Fruit fly (Drosophila melanogaster) whole organism, embryonic: ENCODE measurements around the gene Sptr.

ENCODE experiments used
- Asciz ChIP-seq: fragments of 200-800 bp; sonication (Bioruptor generic); optimal IDR thresholded peaks from 2 replicates; lab custom pipeline; 2017; ENCODE audit warnings: missing biosample characterization, mild to moderate bottlenecking, missing genetic modification characterization, missing genetic modification reagents
- B-H1 ChIP-seq: fragments of 200-800 bp; sonication (Bioruptor generic); IDR thresholded peaks from 3 replicates; pipeline ENCODE4 v1.3.6; 2022; ENCODE audit warnings: missing biosample characterization, missing genetic modification characterization
- CG11398 ChIP-seq: fragments of 200-800 bp; sonication (Bioruptor generic); optimal IDR thresholded peaks from 2 replicates; lab custom pipeline; 2016; ENCODE audit warnings: missing biosample characterization, missing genetic modification characterization
- CG12236 ChIP-seq: fragments of 200-800 bp; sonication (Bioruptor generic); optimal IDR thresholded peaks from 2 replicates; lab custom pipeline; 2016; ENCODE audit warnings: missing biosample characterization, missing genetic modification characterization
- CG13287 ChIP-seq: fragments of 200-800 bp; sonication (Bioruptor generic); IDR thresholded peaks from 2 replicates; pipeline ENCODE4 v1.3.6; 2022; ENCODE audit warnings: missing biosample characterization, missing genetic modification characterization; ENCODE audit not compliant: partially characterized antibody
- CG15011 ChIP-seq: fragments of 200-800 bp; sonication (Bioruptor generic); optimal IDR thresholded peaks from 3 replicates; lab custom pipeline; 2018; ENCODE audit warnings: missing biosample characterization, mild to moderate bottlenecking, missing genetic modification characterization
- CG15073 ChIP-seq: fragments of 200-800 bp; sonication (Bioruptor generic); optimal IDR thresholded peaks from 2 replicates; lab custom pipeline; 2016; ENCODE audit warnings: missing biosample characterization, missing genetic modification characterization
- CG17328 ChIP-seq: fragments of 200-800 bp; sonication (Bioruptor generic); IDR thresholded peaks from 2 replicates; pipeline ENCODE4 v1.3.6; 2022; ENCODE audit warnings: missing biosample characterization, missing genetic modification characterization
- CG2678 ChIP-seq: fragments of 200-800 bp; sonication (Bioruptor generic); optimal IDR thresholded peaks from 3 replicates; lab custom pipeline; 2019; ENCODE audit warnings: missing biosample characterization, mild to moderate bottlenecking, missing genetic modification characterization, moderate library complexity
- CG30403 ChIP-seq: fragments of 200-800 bp; sonication (Bioruptor generic); optimal IDR thresholded peaks from 3 replicates; lab custom pipeline; 2016; ENCODE audit warnings: missing biosample characterization, missing genetic modification characterization
- CG3726 ChIP-seq: fragments of 200-800 bp; sonication (Bioruptor generic); IDR thresholded peaks from 3 replicates; pipeline ENCODE4, ENCODE4 v1.3.6; 2022; ENCODE audit warnings: missing biosample characterization, missing genetic modification characterization
- CG4360 ChIP-seq: fragments of 200-800 bp; sonication (Bioruptor generic); IDR thresholded peaks from 2 replicates; pipeline ENCODE4 v1.3.6; 2022; ENCODE audit warnings: missing biosample characterization, missing genetic modification characterization
- CG4707 ChIP-seq: fragments of 200-800 bp; sonication (Bioruptor generic); optimal IDR thresholded peaks from 2 replicates; lab custom pipeline; 2018; ENCODE audit warnings: missing biosample characterization, mild to moderate bottlenecking, missing genetic modification characterization, moderate library complexity
- CG7271 ChIP-seq: fragments of 200-800 bp; sonication (Bioruptor generic); optimal IDR thresholded peaks from 2 replicates; lab custom pipeline; 2018; ENCODE audit warnings: missing biosample characterization, mild to moderate bottlenecking, missing genetic modification characterization, moderate library complexity
- CG9609 ChIP-seq: fragments of 200-800 bp; sonication (Bioruptor generic); optimal IDR thresholded peaks from 3 replicates; lab custom pipeline; 2016; ENCODE audit warnings: missing biosample characterization, missing genetic modification characterization
- CkIIα-i1 ChIP-seq: fragments of 200-800 bp; sonication (Bioruptor generic); IDR thresholded peaks from 2 replicates; pipeline ENCODE4 v1.3.6; 2022; ENCODE audit warnings: missing biosample characterization, missing genetic modification characterization
- CoRest ChIP-seq: fragments of 200-800 bp; sonication (Bioruptor generic); optimal IDR thresholded peaks from 3 replicates; lab custom pipeline; 2018; ENCODE audit warnings: missing biosample characterization, mild to moderate bottlenecking, missing genetic modification characterization, moderate library complexity
- E2f1 ChIP-seq: fragments of 200-800 bp; sonication (Bioruptor generic); IDR thresholded peaks from 2 replicates; pipeline ENCODE4 v1.3.6; 2022; ENCODE audit warnings: missing biosample characterization, missing genetic modification characterization
- E2f2 ChIP-seq: fragments of 200-800 bp; sonication (Bioruptor generic); IDR thresholded peaks from 2 replicates; pipeline ENCODE4 v1.3.6; 2022; ENCODE audit warnings: missing biosample characterization, missing genetic modification characterization
- Fer3 ChIP-seq: fragments of 200-800 bp; sonication (Bioruptor generic); optimal IDR thresholded peaks from 2 replicates; lab custom pipeline; 2018; ENCODE audit warnings: missing biosample characterization, mild to moderate bottlenecking, missing genetic modification characterization, moderate library complexity
- HLH4C ChIP-seq: fragments of 200-800 bp; sonication (Bioruptor generic); IDR thresholded peaks from 3 replicates; pipeline ENCODE4 v1.3.6; 2022; ENCODE audit warnings: missing biosample characterization, missing genetic modification characterization; ENCODE audit not compliant: partially characterized antibody
- HmgZ ChIP-seq: fragments of 200-800 bp; sonication (Bioruptor generic); optimal IDR thresholded peaks from 2 replicates; lab custom pipeline; 2018; ENCODE audit warnings: missing biosample characterization, mild to moderate bottlenecking, missing genetic modification characterization
- Hmr ChIP-seq: fragments of 200-800 bp; sonication (Bioruptor generic); optimal IDR thresholded peaks from 3 replicates; lab custom pipeline; 2017; ENCODE audit warnings: mild to moderate bottlenecking, missing biosample characterization, missing genetic modification reagents, missing genetic modification characterization
- Hr3 ChIP-seq: fragments of 200-800 bp; sonication (Bioruptor generic); optimal IDR thresholded peaks from 3 replicates; lab custom pipeline; 2016; ENCODE audit warnings: missing biosample characterization, missing genetic modification characterization
- Lhr ChIP-seq: fragments of 200-800 bp; sonication (Bioruptor generic); optimal IDR thresholded peaks from 3 replicates; lab custom pipeline; 2017; ENCODE audit warnings: mild to moderate bottlenecking, missing biosample characterization, missing genetic modification reagents, missing genetic modification characterization
- NfI ChIP-seq: fragments of 200-800 bp; sonication (Bioruptor generic); optimal IDR thresholded peaks from 3 replicates; lab custom pipeline; 2018; ENCODE audit warnings: missing biosample characterization, mild to moderate bottlenecking, missing genetic modification characterization, moderate library complexity
- Oli ChIP-seq: fragments of 200-800 bp; sonication (Bioruptor generic); optimal IDR thresholded peaks from 2 replicates; lab custom pipeline; 2018; ENCODE audit warnings: missing biosample characterization, mild to moderate bottlenecking, missing genetic modification characterization, moderate library complexity
- Ptx1 ChIP-seq: fragments of 200-800 bp; sonication (Bioruptor generic); IDR thresholded peaks from 2 replicates; pipeline ENCODE4 v1.3.6; 2022; ENCODE audit warnings: missing biosample characterization, missing genetic modification characterization
- Rfx ChIP-seq: fragments of 200-800 bp; sonication (Bioruptor generic); IDR thresholded peaks from 2 replicates; pipeline ENCODE4 v1.3.6; 2022; ENCODE audit warnings: missing biosample characterization, missing genetic modification characterization
- Six4 ChIP-seq: fragments of 200-800 bp; sonication (Bioruptor generic); optimal IDR thresholded peaks from 2 replicates; lab custom pipeline; 2016; ENCODE audit warnings: missing biosample characterization, missing genetic modification characterization
- Sry-δ ChIP-seq: fragments of 200-800 bp; sonication (Bioruptor generic); optimal IDR thresholded peaks from 2 replicates; lab custom pipeline; 2016; ENCODE audit warnings: missing biosample characterization, missing genetic modification characterization
- al ChIP-seq: fragments of 200-800 bp; sonication (Bioruptor generic); IDR thresholded peaks from 2 replicates; pipeline ENCODE4 v1.3.6; 2022; ENCODE audit warnings: missing biosample characterization, missing genetic modification characterization
- br ChIP-seq: fragments of >200 bp; optimal IDR thresholded peaks from 2 replicates; lab custom pipeline; 2017
- chinmo ChIP-seq: fragments of 200-800 bp; sonication (Bioruptor generic); IDR thresholded peaks from 4 replicates; pipeline ENCODE4 v1.3.6; 2022; ENCODE audit warnings: missing biosample characterization, missing genetic modification characterization; ENCODE audit not compliant: partially characterized antibody
- chm ChIP-seq: fragments of 200-800 bp; sonication (Bioruptor generic); IDR thresholded peaks from 2 replicates; pipeline ENCODE4 v1.3.6; 2022; ENCODE audit warnings: missing biosample characterization, missing genetic modification characterization
- cwo ChIP-seq: fragments of 200-800 bp; sonication (Bioruptor generic); optimal IDR thresholded peaks from 3 replicates; lab custom pipeline; 2017; ENCODE audit warnings: missing biosample characterization, missing genetic modification characterization, mild to moderate bottlenecking, moderate library complexity, missing genetic modification reagents
- gro ChIP-seq: fragments of 200-800 bp; sonication (Bioruptor generic); optimal IDR thresholded peaks from 2 replicates; lab custom pipeline; 2016; ENCODE audit warnings: missing biosample characterization, missing genetic modification characterization
- hbn ChIP-seq: fragments of 200-800 bp; sonication (Bioruptor generic); IDR thresholded peaks from 2 replicates; pipeline ENCODE4 v1.3.6; 2022; ENCODE audit warnings: missing biosample characterization, missing genetic modification characterization; ENCODE audit not compliant: partially characterized antibody
- insv ChIP-seq, 2 experiments: fragments of 200-800 bp; sonication (Bioruptor generic); optimal IDR thresholded peaks; 3 replicates each; lab custom pipeline; 2016 to 2018; ENCODE audit warnings: missing biosample characterization in 2 of 2, missing genetic modification characterization in 2 of 2
- lilli ChIP-seq: fragments of 200-800 bp; sonication (Bioruptor generic); optimal IDR thresholded peaks from 3 replicates; lab custom pipeline; 2016; ENCODE audit warnings: missing biosample characterization, missing genetic modification characterization
- maf-S ChIP-seq: fragments of 200-800 bp; sonication (Bioruptor generic); optimal IDR thresholded peaks from 2 replicates; lab custom pipeline; 2016; ENCODE audit warnings: missing biosample characterization, missing genetic modification characterization
- peb ChIP-seq: fragments of 200-800 bp; sonication (Bioruptor generic); IDR thresholded peaks from 2 replicates; pipeline ENCODE4 v1.3.6; 2022; ENCODE audit warnings: missing biosample characterization, missing genetic modification characterization
- pum ChIP-seq: fragments of 200-800 bp; sonication (Bioruptor generic); optimal IDR thresholded peaks from 2 replicates; lab custom pipeline; 2016; ENCODE audit warnings: missing biosample characterization, missing genetic modification characterization
- pzg ChIP-seq: fragments of 200-800 bp; sonication (Bioruptor generic); optimal IDR thresholded peaks from 3 replicates; lab custom pipeline; 2018; ENCODE audit warnings: missing biosample characterization, mild to moderate bottlenecking, missing genetic modification characterization, moderate library complexity
- ro ChIP-seq: fragments of 200-800 bp; sonication (Bioruptor generic); IDR thresholded peaks from 2 replicates; pipeline ENCODE4 v1.3.6; 2022; ENCODE audit warnings: missing biosample characterization, missing genetic modification characterization
- schlank ChIP-seq: fragments of 200-800 bp; sonication (Bioruptor generic); optimal IDR thresholded peaks from 2 replicates; lab custom pipeline; 2018; ENCODE audit warnings: missing biosample characterization, mild to moderate bottlenecking, missing genetic modification characterization
- shn ChIP-seq: fragments of 200-800 bp; sonication (Bioruptor generic); optimal IDR thresholded peaks from 3 replicates; lab custom pipeline; 2016; ENCODE audit warnings: missing biosample characterization, missing genetic modification characterization
- vfl ChIP-seq: fragments of 200-800 bp; sonication (Bioruptor generic); optimal IDR thresholded peaks from 2 replicates; lab custom pipeline; 2016; ENCODE audit warnings: missing biosample characterization, missing genetic modification characterization
- vvl ChIP-seq: fragments of 200-800 bp; sonication (Bioruptor generic); IDR thresholded peaks from 2 replicates; pipeline ENCODE4 v1.3.6; 2022; ENCODE audit warnings: missing biosample characterization, missing genetic modification characterization
- wor ChIP-seq: fragments of 200-800 bp; sonication (Bioruptor generic); IDR thresholded peaks from 2 replicates; pipeline ENCODE4 v1.3.6; 2022; ENCODE audit warnings: missing biosample characterization, missing genetic modification characterization
- zen ChIP-seq: fragments of 200-800 bp; sonication (Bioruptor generic); optimal IDR thresholded peaks from 3 replicates; lab custom pipeline; 2018; ENCODE audit warnings: missing biosample characterization, mild to moderate bottlenecking, missing genetic modification characterization, moderate library complexity
- zfh1 ChIP-seq: fragments of 200-800 bp; sonication (Bioruptor generic); IDR thresholded peaks from 3 replicates; pipeline ENCODE4 v1.3.6; 2022; ENCODE audit warnings: missing biosample characterization, missing genetic modification characterization

Sptr gene

DNA sequence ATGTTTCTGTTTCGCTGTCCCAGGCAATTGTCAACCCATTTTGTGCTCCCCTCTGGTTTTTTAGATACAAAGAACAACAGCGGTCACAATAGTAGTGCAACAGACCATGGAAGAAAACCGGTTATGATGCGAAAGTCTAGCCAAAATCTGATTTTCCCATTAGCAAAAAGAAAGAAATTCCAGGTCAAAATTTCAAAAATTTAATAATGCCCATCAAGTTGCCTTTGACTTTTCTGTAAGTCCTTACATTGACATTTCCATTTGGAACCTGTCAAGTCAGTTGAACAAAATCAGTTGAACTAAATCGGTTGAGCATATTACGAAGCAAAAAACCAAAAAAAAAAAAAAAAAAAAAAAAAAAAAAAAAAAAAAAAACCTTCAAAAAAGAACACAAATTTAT, 47.3 kb downstream of the Sptr start (continued):
- TF ChIP-seq schlank (tag; lab: Kevin White, UChicago) (no peak), CG11398 (GFP tag; lab: Kevin White, UChicago) (no peak), Hmr (GFP tag; lab: Kevin White, UChicago) (no peak), CG9609 (GFP tag; lab: Kevin White, UChicago) (no peak), CG7271 (tag; lab: Kevin White, UChicago) (no peak), HLH4C (GFP tag; lab: Robert Waterston, UW) (no peak), CoRest (no peak), insv (GFP tag; optimal IDR thresholded peaks at IDR 0.05; lab: Kevin White, UChicago) (no peak), zfh1 (GFP tag; lab: Robert Waterston, UW) (0 out of 3 replicates have a peak, but pooled peaks have one; percentile 30), Hr3 (GFP tag; lab: Kevin White, UChicago) (no peak), HmgZ (tag; lab: Kevin White, UChicago) (no peak), ro (GFP tag; lab: Robert Waterston, UW) (no peak), Rfx (GFP tag; lab: Robert Waterston, UW) (0 out of 2 replicates have a peak, but pooled peaks have one; percentile 29), CG15011 (no peak), B-H1 (no peak), Fer3 (no peak), NfI (GFP tag; lab: Kevin White, UChicago) (no peak), zen (tag; lab: Kevin White, UChicago) (no peak), gro (GFP tag; lab: Kevin White, UChicago) (no peak), wor (GFP tag; lab: Robert Waterston, UW) (no peak), CG2678 (tag; lab: Kevin White, UChicago) (peak; percentile 48), CG15073 (GFP tag; lab: Kevin White, UChicago) (no peak), pum (GFP tag; lab: Kevin White, UChicago) (peak; percentile 27), CG17328 (GFP tag; lab: Robert Waterston, UW) (no peak), Ptx1 (GFP tag; lab: Robert Waterston, UW) (0 out of 2 replicates have a peak, but pooled peaks have one; percentile 12), chinmo (GFP tag; lab: Robert Waterston, UW) (no peak), Asciz (GFP tag; lab: Kevin White, UChicago) (no peak), vfl (GFP tag; lab: Kevin White, UChicago) (no peak), cwo (GFP tag; lab: Kevin White, UChicago) (no peak), chm (GFP tag; lab: Robert Waterston, UW) (no peak), E2f2 (GFP tag; lab: Robert Waterston, UW) (no peak), CG4707 (GFP tag; lab: Kevin White, UChicago) (no peak), CG12236 (no peak), Sry-δ (GFP tag; lab: Kevin White, UChicago) (no peak), maf-S (no peak), pzg (no peak), Six4 (GFP tag; lab: Kevin White, UChicago) (no peak), shn (GFP tag; lab: Kevin White, UChicago) (no peak), CkIIα-i1 (GFP tag; lab: Robert Waterston, UW) (no peak), Lhr (GFP tag; lab: Kevin White, UChicago) (no peak), CG30403 (GFP tag; lab: Kevin White, UChicago) (peak; percentile 7), CG4360 (GFP tag; lab: Robert Waterston, UW) (no peak), E2f1 (GFP tag; lab: Robert Waterston, UW) (no peak), Oli (tag; lab: Kevin White, UChicago) (peak; percentile 16), vvl (GFP tag; lab: Robert Waterston, UW) (no peak), al (GFP tag; lab: Robert Waterston, UW) (no peak), hbn (no peak), br (lab: Kevin White, UChicago) (no peak), peb (GFP tag; lab: Robert Waterston, UW) (no peak), lilli (GFP tag; lab: Kevin White, UChicago) (peak; percentile 13), CG3726 (GFP tag; lab: Robert Waterston, UW) (no peak), CG13287 (GFP tag; lab: Robert Waterston, UW) (no peak)
